Fruit fly (Drosophila melanogaster) whole organism, embryonic: Measurements from ENCODE around the gene Cpr30B.
A peak's percentile ranks its signal among the peaks of the same experiment; 100 is the strongest.

Experiments
- CG10321 ChIP-seq: fragments of 200-800 bp; sonication (Bioruptor generic); IDR thresholded peaks from 2 replicates; pipeline ENCODE4 v1.3.6; 2022; ENCODE audit warnings: missing biosample characterization, missing genetic modification characterization
- CG13287 ChIP-seq: fragments of 200-800 bp; sonication (Bioruptor generic); IDR thresholded peaks from 2 replicates; pipeline ENCODE4 v1.3.6; 2022; ENCODE audit warnings: missing biosample characterization, missing genetic modification characterization; ENCODE audit not compliant: partially characterized antibody
- CG13424 ChIP-seq: fragments of 200-800 bp; sonication (Bioruptor generic); optimal IDR thresholded peaks from 2 replicates; lab custom pipeline; 2019; ENCODE audit warnings: missing biosample characterization, mild to moderate bottlenecking, missing genetic modification characterization, moderate library complexity
- CG14441 ChIP-seq: fragments of 200-800 bp; sonication (Bioruptor generic); IDR thresholded peaks from 2 replicates; pipeline ENCODE4 v1.3.6; 2022; ENCODE audit warnings: missing biosample characterization, missing genetic modification characterization
- CG14965 ChIP-seq: fragments of 200-800 bp; sonication (Bioruptor generic); optimal IDR thresholded peaks from 2 replicates; lab custom pipeline; 2016; ENCODE audit warnings: missing biosample characterization, missing genetic modification characterization, borderline replicate concordance
- CG16813 ChIP-seq: fragments of 200-800 bp; sonication (Bioruptor generic); IDR thresholded peaks from 3 replicates; pipeline ENCODE4 v1.3.6; 2022; ENCODE audit warnings: missing biosample characterization, missing genetic modification characterization; ENCODE audit not compliant: partially characterized antibody
- CG17568 ChIP-seq: fragments of 200-800 bp; sonication (Bioruptor generic); optimal IDR thresholded peaks from 2 replicates; lab custom pipeline; 2018; ENCODE audit warnings: missing biosample characterization, mild to moderate bottlenecking, missing genetic modification characterization, moderate library complexity
- CG18011 ChIP-seq: fragments of 200-800 bp; sonication (Bioruptor generic); optimal IDR thresholded peaks from 2 replicates; lab custom pipeline; 2017; ENCODE audit warnings: missing biosample characterization, missing genetic modification characterization, mild to moderate bottlenecking, moderate library complexity, missing genotype
- CG18764 ChIP-seq: fragments of 200-800 bp; sonication (Bioruptor generic); optimal IDR thresholded peaks from 3 replicates; lab custom pipeline; 2016; ENCODE audit warnings: missing biosample characterization, missing genetic modification characterization
- CG32767 ChIP-seq: fragments of 200-800 bp; sonication (Bioruptor generic); IDR thresholded peaks from 2 replicates; pipeline ENCODE4 v1.3.6; 2022; ENCODE audit warnings: missing biosample characterization, missing genetic modification characterization
- CG4617 ChIP-seq: fragments of 200-800 bp; sonication (Bioruptor generic); optimal IDR thresholded peaks from 3 replicates; lab custom pipeline; 2016; ENCODE audit warnings: missing biosample characterization, missing genetic modification characterization, borderline replicate concordance
- CG6175 ChIP-seq: fragments of 200-800 bp; sonication (Bioruptor generic); IDR thresholded peaks from 3 replicates; pipeline ENCODE4 v1.3.6; 2022; ENCODE audit warnings: missing biosample characterization, missing genetic modification characterization
- CG6791 ChIP-seq: fragments of 200-800 bp; sonication (Bioruptor generic); IDR thresholded peaks from 3 replicates; pipeline ENCODE4 v1.3.6; 2022; ENCODE audit warnings: missing biosample characterization, missing genetic modification characterization; ENCODE audit not compliant: partially characterized antibody
- CG7839 ChIP-seq: fragments of 200-800 bp; sonication (Bioruptor generic); optimal IDR thresholded peaks from 3 replicates; lab custom pipeline; 2018; ENCODE audit warnings: missing biosample characterization, mild to moderate bottlenecking, missing genetic modification characterization, moderate library complexity
- CG8089 ChIP-seq: fragments of 200-800 bp; sonication (Bioruptor generic); optimal IDR thresholded peaks from 3 replicates; lab custom pipeline; 2016; ENCODE audit warnings: missing biosample characterization, missing genetic modification characterization
- CG8290 ChIP-seq, 3 experiments: fragments of 200-800 bp; sonication (Bioruptor generic); optimal IDR thresholded peaks; 2 replicates each; lab custom pipeline; 2016 to 2019; ENCODE audit warnings: missing biosample characterization in 3 of 3, missing genetic modification characterization in 3 of 3, mild to moderate bottlenecking in 2 of 3, moderate library complexity in 1 of 3
- CG9609 ChIP-seq: fragments of 200-800 bp; sonication (Bioruptor generic); optimal IDR thresholded peaks from 3 replicates; lab custom pipeline; 2016; ENCODE audit warnings: missing biosample characterization, missing genetic modification characterization
- CG9727 ChIP-seq: fragments of 200-800 bp; sonication (Bioruptor generic); optimal IDR thresholded peaks from 3 replicates; lab custom pipeline; 2017; ENCODE audit warnings: missing biosample characterization, mild to moderate bottlenecking, missing genetic modification characterization
- CG9817 ChIP-seq: fragments of 200-800 bp; sonication (Bioruptor generic); optimal IDR thresholded peaks from 2 replicates; lab custom pipeline; 2018; ENCODE audit warnings: missing biosample characterization, mild to moderate bottlenecking, missing genetic modification characterization, moderate library complexity
- Dip3 ChIP-seq: fragments of 200-800 bp; sonication (Bioruptor generic); optimal IDR thresholded peaks from 3 replicates; lab custom pipeline; 2016; ENCODE audit warnings: missing biosample characterization, missing genetic modification characterization
- Fer3 ChIP-seq: fragments of 200-800 bp; sonication (Bioruptor generic); optimal IDR thresholded peaks from 2 replicates; lab custom pipeline; 2018; ENCODE audit warnings: missing biosample characterization, mild to moderate bottlenecking, missing genetic modification characterization, moderate library complexity
- GATAe ChIP-seq: fragments of 200-800 bp; sonication (Bioruptor generic); conservative IDR thresholded peaks from 2 replicates; pipeline ENCODE4 v1.3.6; 2022; ENCODE audit warnings: missing biosample characterization, missing genetic modification characterization
- Hand ChIP-seq: fragments of 200-800 bp; sonication (Bioruptor generic); optimal IDR thresholded peaks from 2 replicates; lab custom pipeline; 2017; ENCODE audit warnings: mild to moderate bottlenecking, missing biosample characterization, missing genetic modification reagents, missing genetic modification characterization
- MESR4 ChIP-seq: fragments of 200-800 bp; sonication (Bioruptor generic); optimal IDR thresholded peaks from 2 replicates; lab custom pipeline; 2018; ENCODE audit warnings: missing biosample characterization, mild to moderate bottlenecking, missing genetic modification characterization, moderate library complexity
- Max ChIP-seq: fragments of 200-800 bp; sonication (Bioruptor generic); optimal IDR thresholded peaks from 2 replicates; lab custom pipeline; 2016; ENCODE audit warnings: missing biosample characterization, mild to moderate bottlenecking, missing genetic modification characterization
- Med ChIP-seq: fragments of 200-800 bp; sonication (Bioruptor generic); peaks from one replicate; lab custom pipeline; 2016; ENCODE audit warnings: missing biosample characterization, missing genetic modification characterization, mild to moderate bottlenecking, inconsistent platforms, moderate library complexity
- NK7.1 ChIP-seq: fragments of 200-800 bp; sonication (Bioruptor generic); optimal IDR thresholded peaks from 3 replicates; lab custom pipeline; 2016; ENCODE audit warnings: missing biosample characterization, missing genetic modification characterization
- Oaz ChIP-seq: fragments of 200-800 bp; sonication (Bioruptor generic); IDR thresholded peaks from 2 replicates; pipeline ENCODE4 v1.3.6; 2022; ENCODE audit warnings: missing biosample characterization, missing genetic modification characterization
- Pdp1 ChIP-seq, 2 experiments: fragments of 200-800 bp; sonication (Bioruptor generic); optimal IDR thresholded peaks; 3 replicates each; lab custom pipeline; 2016; ENCODE audit warnings: missing biosample characterization in 2 of 2, missing genetic modification characterization in 2 of 2, mild to moderate bottlenecking in 1 of 2, moderate library complexity in 1 of 2
- Spps ChIP-seq: fragments of 200-800 bp; sonication (Bioruptor generic); optimal IDR thresholded peaks from 2 replicates; lab custom pipeline; 2018; ENCODE audit warnings: missing biosample characterization, mild to moderate bottlenecking, missing genetic modification characterization
- al ChIP-seq: fragments of 200-800 bp; sonication (Bioruptor generic); IDR thresholded peaks from 2 replicates; pipeline ENCODE4 v1.3.6; 2022; ENCODE audit warnings: missing biosample characterization, missing genetic modification characterization
- amos ChIP-seq: fragments of 200-800 bp; sonication (Bioruptor generic); IDR thresholded peaks from 2 replicates; pipeline ENCODE4 v1.3.6; 2022; ENCODE audit warnings: missing biosample characterization, missing genetic modification characterization; ENCODE audit not compliant: partially characterized antibody
- az2 ChIP-seq: fragments of 200-800 bp; sonication (Bioruptor generic); optimal IDR thresholded peaks from 3 replicates; lab custom pipeline; 2016; ENCODE audit warnings: missing biosample characterization, missing genetic modification characterization
- btn ChIP-seq: fragments of 200-800 bp; sonication (Bioruptor generic); optimal IDR thresholded peaks from 2 replicates; lab custom pipeline; 2016; ENCODE audit warnings: missing biosample characterization, missing genetic modification characterization
- chinmo ChIP-seq: fragments of 200-800 bp; sonication (Bioruptor generic); IDR thresholded peaks from 4 replicates; pipeline ENCODE4 v1.3.6; 2022; ENCODE audit warnings: missing biosample characterization, missing genetic modification characterization; ENCODE audit not compliant: partially characterized antibody
- corto ChIP-seq: fragments of 200-800 bp; sonication (Bioruptor generic); optimal IDR thresholded peaks from 2 replicates; lab custom pipeline; 2016; ENCODE audit warnings: missing biosample characterization, mild to moderate bottlenecking, missing genetic modification characterization, moderate library complexity
- disco-r ChIP-seq: fragments of 200-800 bp; sonication (Bioruptor generic); optimal IDR thresholded peaks from 2 replicates; lab custom pipeline; 2016; ENCODE audit warnings: missing biosample characterization, missing genetic modification characterization
- esg ChIP-seq: fragments of 200-800 bp; sonication (Bioruptor generic); conservative IDR thresholded peaks from 2 replicates; pipeline ENCODE4 v1.3.6; 2022; ENCODE audit warnings: missing biosample characterization, missing genetic modification characterization
- fru ChIP-seq: fragments of >200 bp; optimal IDR thresholded peaks from 2 replicates; lab custom pipeline; 2017
- gem ChIP-seq: fragments of 200-800 bp; sonication (Bioruptor generic); optimal IDR thresholded peaks from 2 replicates; lab custom pipeline; 2019; ENCODE audit warnings: missing biosample characterization, mild to moderate bottlenecking, missing genetic modification characterization, moderate library complexity
- gfzf ChIP-seq: fragments of 200-800 bp; sonication (Bioruptor generic); optimal IDR thresholded peaks from 2 replicates; lab custom pipeline; 2016; ENCODE audit warnings: missing biosample characterization, mild to moderate bottlenecking, missing genetic modification characterization, moderate library complexity
- hkb ChIP-seq, 2 experiments: fragments of 200-800 bp in 1 of 2; fragments of >200 bp in 1 of 2; sonication (Bioruptor generic) in 1 of 2; IDR thresholded peaks in 1 of 2; optimal IDR thresholded peaks in 1 of 2; 2 replicates each; pipeline versions ENCODE4 v1.3.6 to Lab custom; 2017 to 2022; ENCODE audit warnings: missing biosample characterization in 1 of 2, missing genetic modification characterization in 1 of 2
- ind ChIP-seq: fragments of 200-800 bp; sonication (Bioruptor generic); optimal IDR thresholded peaks from 3 replicates; lab custom pipeline; 2016; ENCODE audit warnings: missing biosample characterization, missing genetic modification characterization
- pnt ChIP-seq: fragments of 200-800 bp; sonication (Bioruptor generic); optimal IDR thresholded peaks from 3 replicates; lab custom pipeline; 2016; ENCODE audit warnings: missing biosample characterization, missing genetic modification characterization
- pros ChIP-seq: fragments of 200-800 bp; sonication (Bioruptor generic); optimal IDR thresholded peaks from 3 replicates; lab custom pipeline; 2019; ENCODE audit warnings: missing biosample characterization, mild to moderate bottlenecking, missing genetic modification characterization, moderate library complexity
- ranshi ChIP-seq: fragments of 200-800 bp; sonication (Bioruptor generic); IDR thresholded peaks from 2 replicates; pipeline ENCODE4 v1.3.6; 2022; ENCODE audit warnings: missing biosample characterization, missing genetic modification characterization
- sd ChIP-seq: fragments of 200-800 bp; sonication (Bioruptor generic); optimal IDR thresholded peaks from 3 replicates; lab custom pipeline; 2018; ENCODE audit warnings: missing biosample characterization, mild to moderate bottlenecking, missing genetic modification characterization, moderate library complexity
- trh ChIP-seq: fragments of 200-800 bp; sonication (Bioruptor generic); optimal IDR thresholded peaks from 2 replicates; lab custom pipeline; 2016; ENCODE audit warnings: missing biosample characterization, missing genetic modification characterization
- unpg ChIP-seq: fragments of 200-800 bp; sonication (Bioruptor generic); optimal IDR thresholded peaks from 3 replicates; lab custom pipeline; 2018; ENCODE audit warnings: missing biosample characterization, mild to moderate bottlenecking, missing genetic modification characterization, moderate library complexity

The Cpr30B gene

DNA sequence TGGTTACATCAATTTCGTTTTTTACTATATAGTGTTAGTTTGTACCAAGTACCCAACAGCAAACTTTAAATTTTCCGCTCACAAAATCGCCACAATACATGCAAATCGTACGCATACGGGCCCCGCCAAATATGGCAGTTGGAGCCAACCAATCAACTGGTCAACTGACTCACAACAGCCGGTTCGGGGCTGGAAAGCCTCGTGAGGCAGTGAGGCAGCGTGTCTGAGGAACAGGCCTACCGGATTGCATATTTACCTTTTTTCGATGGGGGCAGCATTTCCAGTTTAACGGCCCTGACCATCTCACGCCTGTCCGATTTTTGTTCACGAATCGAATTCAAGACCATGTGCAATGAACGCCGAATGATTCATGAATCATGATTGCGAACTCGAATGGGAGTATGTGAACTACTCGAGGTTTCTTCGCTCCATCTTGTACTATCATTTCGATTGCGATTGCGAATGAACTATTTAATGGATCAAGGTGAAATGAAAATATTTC lies 36.1 kb upstream of the Cpr30B start:
- TF ChIP-seq gem (tag; lab: Kevin White, UChicago) (no peak), fru (lab: Kevin White, UChicago) (no peak), Pdp1 (GFP tag; optimal IDR thresholded peaks at IDR 0.05; lab: Kevin White, UChicago) (no peak), btn (GFP tag; lab: Kevin White, UChicago) (no peak), CG6791 (no peak), GATAe (GFP tag; lab: Robert Waterston, UW) (no peak), CG9609 (no peak), unpg (GFP tag; lab: Kevin White, UChicago) (no peak), al (GFP tag; lab: Robert Waterston, UW) (no peak), az2 (GFP tag; lab: Kevin White, UChicago) (no peak), CG9817 (tag; lab: Kevin White, UChicago) (no peak), Dip3 (GFP tag; lab: Kevin White, UChicago) (no peak), CG8290 (GFP tag; optimal IDR thresholded peaks at IDR 0.05; lab: Kevin White, UChicago) (no peak), CG8290 (tag; optimal IDR thresholded peaks at IDR 0.05; lab: Kevin White, UChicago) (peak in 1 of 2 experiments; percentile 3), CG13424 (tag; lab: Kevin White, UChicago) (no peak), CG13287 (0 out of 2 replicates have a peak, but pooled peaks have one; percentile 24), chinmo (peak; percentile 90; the same call in 2 of the 4 replicates), Fer3 (tag; lab: Kevin White, UChicago) (no peak), CG4617 (no peak), Spps (tag; lab: Kevin White, UChicago) (no peak), amos (GFP tag; lab: Robert Waterston, UW) (no peak), CG7839 (tag; lab: Kevin White, UChicago) (no peak), CG9727 (no peak), trh (GFP tag; lab: Kevin White, UChicago) (no peak), CG8089 (GFP tag; lab: Kevin White, UChicago) (no peak), Med (GFP tag; lab: Kevin White, UChicago) (peak; percentile 45), CG14965 (GFP tag; lab: Kevin White, UChicago) (no peak), CG18011 (GFP tag; lab: Kevin White, UChicago) (no peak), Hand (GFP tag; lab: Kevin White, UChicago) (no peak), CG10321 (GFP tag; lab: Robert Waterston, UW) (no peak), CG17568 (GFP tag; lab: Kevin White, UChicago) (no peak), CG18764 (GFP tag; lab: Kevin White, UChicago) (no peak), MESR4 (GFP tag; lab: Kevin White, UChicago) (no peak), Oaz (GFP tag; lab: Robert Waterston, UW) (no peak), CG14441 (GFP tag; lab: Robert Waterston, UW) (no peak), ranshi (GFP tag; lab: Robert Waterston, UW) (no peak), pros (GFP tag; lab: Kevin White, UChicago) (no peak), esg (GFP tag; lab: Robert Waterston, UW) (no peak), CG16813 (GFP tag; lab: Robert Waterston, UW) (no peak), pnt (GFP tag; lab: Kevin White, UChicago) (no peak), sd (tag; lab: Kevin White, UChicago) (peak; percentile 25), Max (no peak), CG32767 (no peak), disco-r (GFP tag; lab: Kevin White, UChicago) (no peak), CG6175 (GFP tag; lab: Robert Waterston, UW) (peak; percentile 63; the same call in 1 of the 3 replicates), corto (no peak), NK7.1 (GFP tag; lab: Kevin White, UChicago) (no peak), hkb (optimal IDR thresholded peaks at IDR 0.05; lab: Kevin White, UChicago) (no peak), hkb (GFP tag; IDR thresholded peaks at IDR 0.05; lab: Robert Waterston, UW) (no peak), gfzf (no peak), ind (GFP tag; lab: Kevin White, UChicago) (no peak)
